Fruit fly (Drosophila melanogaster) whole organism, embryonic: ENCODE data around the gene CG34303.

ENCODE experiments used
- Atf3 ChIP-seq: fragments of 200-800 bp; sonication (Bioruptor generic); optimal IDR thresholded peaks from 3 replicates; lab custom pipeline; 2016; ENCODE audit warnings: missing biosample characterization, missing genetic modification characterization
- B-H1 ChIP-seq: fragments of 200-800 bp; sonication (Bioruptor generic); IDR thresholded peaks from 3 replicates; pipeline ENCODE4 v1.3.6; 2022; ENCODE audit warnings: missing biosample characterization, missing genetic modification characterization
- Bgb ChIP-seq: fragments of 200-800 bp; sonication (Bioruptor generic); IDR thresholded peaks from 2 replicates; pipeline ENCODE4 v1.3.6; 2022; ENCODE audit warnings: missing biosample characterization, missing genetic modification characterization; ENCODE audit not compliant: partially characterized antibody
- BtbVII ChIP-seq: fragments of 200-800 bp; sonication (Bioruptor generic); optimal IDR thresholded peaks from 3 replicates; lab custom pipeline; 2017; ENCODE audit warnings: missing biosample characterization, mild to moderate bottlenecking, missing genetic modification characterization
- C15 ChIP-seq: fragments of 200-800 bp; sonication (Bioruptor generic); IDR thresholded peaks from 3 replicates; pipeline ENCODE4 v1.3.6; 2022; ENCODE audit warnings: missing biosample characterization, missing genetic modification characterization
- CG10565 ChIP-seq: fragments of 200-800 bp; sonication (Bioruptor generic); optimal IDR thresholded peaks from 3 replicates; lab custom pipeline; 2016; ENCODE audit warnings: missing biosample characterization, mild to moderate bottlenecking, missing genetic modification characterization
- CG12219 ChIP-seq: fragments of 200-800 bp; sonication (Bioruptor generic); optimal IDR thresholded peaks from 3 replicates; lab custom pipeline; 2018; ENCODE audit warnings: missing biosample characterization, mild to moderate bottlenecking, missing genetic modification characterization
- CG13894 ChIP-seq: fragments of 200-800 bp; sonication (Bioruptor generic); optimal IDR thresholded peaks from 3 replicates; lab custom pipeline; 2018; ENCODE audit warnings: missing biosample characterization, mild to moderate bottlenecking, missing genetic modification characterization, moderate library complexity
- CG1529 ChIP-seq: fragments of 200-800 bp; sonication (Bioruptor generic); optimal IDR thresholded peaks from 3 replicates; lab custom pipeline; 2018; ENCODE audit warnings: missing biosample characterization, missing genetic modification characterization
- CG2116 ChIP-seq: fragments of 200-800 bp; sonication (Bioruptor generic); optimal IDR thresholded peaks from 3 replicates; lab custom pipeline; 2018; ENCODE audit warnings: missing biosample characterization, mild to moderate bottlenecking, missing genetic modification characterization
- CG2129 ChIP-seq: fragments of 200-800 bp; sonication (Bioruptor generic); IDR thresholded peaks from 2 replicates; pipeline ENCODE4 v1.3.6; 2022; ENCODE audit warnings: missing biosample characterization, missing genetic modification characterization; ENCODE audit not compliant: partially characterized antibody
- CG32767 ChIP-seq: fragments of 200-800 bp; sonication (Bioruptor generic); IDR thresholded peaks from 2 replicates; pipeline ENCODE4 v1.3.6; 2022; ENCODE audit warnings: missing biosample characterization, missing genetic modification characterization
- CG42726 ChIP-seq: fragments of 200-800 bp; sonication (Bioruptor generic); IDR thresholded peaks from 2 replicates; pipeline ENCODE4 v1.3.6; 2022; ENCODE audit warnings: missing biosample characterization, missing genetic modification characterization; ENCODE audit not compliant: partially characterized antibody
- CG6683 ChIP-seq: fragments of 200-800 bp; sonication (Bioruptor generic); optimal IDR thresholded peaks from 2 replicates; lab custom pipeline; 2017; ENCODE audit warnings: missing biosample characterization, mild to moderate bottlenecking, missing genetic modification characterization, missing genetic modification reagents
- CG7271 ChIP-seq: fragments of 200-800 bp; sonication (Bioruptor generic); optimal IDR thresholded peaks from 2 replicates; lab custom pipeline; 2018; ENCODE audit warnings: missing biosample characterization, mild to moderate bottlenecking, missing genetic modification characterization, moderate library complexity
- CG8924 ChIP-seq: fragments of 200-800 bp; optimal IDR thresholded peaks from 3 replicates; lab custom pipeline; 2019; ENCODE audit warnings: missing biosample characterization, mild to moderate bottlenecking, missing genetic modification characterization, moderate library complexity
- CTCF ChIP-seq: fragments of 200-800 bp; sonication (Bioruptor generic); optimal IDR thresholded peaks from 2 replicates; lab custom pipeline; 2017; ENCODE audit warnings: missing biosample characterization, mild to moderate bottlenecking, missing genetic modification characterization, moderate library complexity
- Dek ChIP-seq: fragments of 200-800 bp; sonication (Bioruptor generic); optimal IDR thresholded peaks from 3 replicates; lab custom pipeline; 2019; ENCODE audit warnings: missing biosample characterization, mild to moderate bottlenecking, missing genetic modification characterization, moderate library complexity
- Ets65A ChIP-seq: fragments of 200-800 bp; sonication (Bioruptor generic); peaks from one replicate; lab custom pipeline; 2016; ENCODE audit warnings: missing biosample characterization, missing genetic modification characterization
- HLHmδ ChIP-seq: fragments of 200-800 bp; sonication (Bioruptor generic); optimal IDR thresholded peaks from 2 replicates; lab custom pipeline; 2018; ENCODE audit warnings: missing biosample characterization, mild to moderate bottlenecking, missing genetic modification characterization, moderate library complexity
- Hand ChIP-seq: fragments of 200-800 bp; sonication (Bioruptor generic); optimal IDR thresholded peaks from 2 replicates; lab custom pipeline; 2017; ENCODE audit warnings: mild to moderate bottlenecking, missing biosample characterization, missing genetic modification reagents, missing genetic modification characterization
- HmgD ChIP-seq: fragments of 200-800 bp; sonication (Bioruptor generic); optimal IDR thresholded peaks from 3 replicates; lab custom pipeline; 2016; ENCODE audit warnings: missing biosample characterization, missing genetic modification characterization
- MBD-R2 ChIP-seq: fragments of 200-800 bp; sonication (Bioruptor generic); IDR thresholded peaks from 2 replicates; pipeline ENCODE4 v1.3.6; 2022; ENCODE audit warnings: missing biosample characterization, missing genetic modification characterization
- MESR4 ChIP-seq: fragments of 200-800 bp; sonication (Bioruptor generic); optimal IDR thresholded peaks from 2 replicates; lab custom pipeline; 2018; ENCODE audit warnings: missing biosample characterization, mild to moderate bottlenecking, missing genetic modification characterization, moderate library complexity
- Myb ChIP-seq: fragments of 200-800 bp; sonication (Bioruptor generic); optimal IDR thresholded peaks from 2 replicates; lab custom pipeline; 2016; ENCODE audit warnings: missing biosample characterization, missing genetic modification characterization
- Sry-β ChIP-seq: fragments of 200-800 bp; sonication (Bioruptor generic); optimal IDR thresholded peaks from 2 replicates; lab custom pipeline; 2018; ENCODE audit warnings: missing biosample characterization, mild to moderate bottlenecking, missing genetic modification characterization, moderate library complexity
- Sry-δ ChIP-seq: fragments of 200-800 bp; sonication (Bioruptor generic); optimal IDR thresholded peaks from 2 replicates; lab custom pipeline; 2016; ENCODE audit warnings: missing biosample characterization, missing genetic modification characterization
- Xrp1 ChIP-seq: fragments of 200-800 bp; sonication (Bioruptor generic); IDR thresholded peaks from 2 replicates; pipeline ENCODE4 v1.3.6; 2022; ENCODE audit warnings: missing biosample characterization, missing genetic modification characterization
- ash1 ChIP-seq: fragments of 200-800 bp; sonication (Bioruptor generic); optimal IDR thresholded peaks from 2 replicates; lab custom pipeline; 2018; ENCODE audit warnings: missing biosample characterization, mild to moderate bottlenecking, missing genetic modification characterization
- az2 ChIP-seq: fragments of 200-800 bp; sonication (Bioruptor generic); optimal IDR thresholded peaks from 3 replicates; lab custom pipeline; 2016; ENCODE audit warnings: missing biosample characterization, missing genetic modification characterization
- bab2 ChIP-seq: fragments of 200-800 bp; sonication (Bioruptor generic); optimal IDR thresholded peaks from 2 replicates; lab custom pipeline; 2016; ENCODE audit warnings: missing biosample characterization, missing genetic modification characterization
- bcd ChIP-seq: fragments of 200-800 bp; sonication (Bioruptor generic); optimal IDR thresholded peaks from 2 replicates; lab custom pipeline; 2017; ENCODE audit warnings: missing biosample characterization, mild to moderate bottlenecking, missing genetic modification characterization
- disco-r ChIP-seq: fragments of 200-800 bp; sonication (Bioruptor generic); optimal IDR thresholded peaks from 2 replicates; lab custom pipeline; 2016; ENCODE audit warnings: missing biosample characterization, missing genetic modification characterization
- dpn ChIP-seq, 2 experiments: fragments of 200-800 bp; sonication (Bioruptor generic); optimal IDR thresholded peaks; 3 replicates each; lab custom pipeline; 2016; ENCODE audit warnings: missing biosample characterization in 2 of 2, missing genetic modification characterization in 2 of 2
- gcm2 ChIP-seq: fragments of 200-800 bp; sonication (Bioruptor generic); optimal IDR thresholded peaks from 2 replicates; lab custom pipeline; 2016; ENCODE audit warnings: missing biosample characterization, missing genetic modification characterization
- gfzf ChIP-seq: fragments of 200-800 bp; sonication (Bioruptor generic); optimal IDR thresholded peaks from 2 replicates; lab custom pipeline; 2016; ENCODE audit warnings: missing biosample characterization, mild to moderate bottlenecking, missing genetic modification characterization, moderate library complexity
- h ChIP-seq: fragments of >200 bp; optimal IDR thresholded peaks from 2 replicates; lab custom pipeline; 2017
- lola ChIP-seq, 3 experiments: fragments of >200 bp in 2 of 3; fragments of 200-800 bp in 1 of 3; sonication (Bioruptor generic) in 1 of 3; optimal IDR thresholded peaks; 2 replicates each; lab custom pipeline; 2017 to 2019; ENCODE audit warnings: missing biosample characterization in 3 of 3, missing genetic modification characterization in 3 of 3, mild to moderate bottlenecking in 1 of 3, moderate library complexity in 1 of 3
- mld ChIP-seq: fragments of 200-800 bp; sonication (Bioruptor generic); IDR thresholded peaks from 3 replicates; pipeline ENCODE4 v1.3.6; 2022; ENCODE audit warnings: missing biosample characterization, missing genetic modification characterization; ENCODE audit not compliant: partially characterized antibody
- pfk ChIP-seq: fragments of 200-800 bp; sonication (Bioruptor generic); optimal IDR thresholded peaks from 2 replicates; lab custom pipeline; 2018; ENCODE audit warnings: missing biosample characterization, mild to moderate bottlenecking, missing genetic modification characterization, moderate library complexity
- pros ChIP-seq: fragments of 200-800 bp; sonication (Bioruptor generic); optimal IDR thresholded peaks from 3 replicates; lab custom pipeline; 2019; ENCODE audit warnings: missing biosample characterization, mild to moderate bottlenecking, missing genetic modification characterization, moderate library complexity
- psq ChIP-seq: fragments of 200-800 bp; sonication (Bioruptor generic); optimal IDR thresholded peaks from 2 replicates; lab custom pipeline; 2017; ENCODE audit warnings: missing biosample characterization, missing genetic modification characterization
- sc ChIP-seq, 3 experiments: fragments of >200 bp in 2 of 3; fragments of 200-800 bp in 1 of 3; sonication (Bioruptor generic) in 1 of 3; optimal IDR thresholded peaks; 2 replicates in 2 of 3; 3 replicates in 1 of 3; lab custom pipeline; 2017; ENCODE audit warnings: mild to moderate bottlenecking in 1 of 3, missing biosample characterization in 1 of 3, missing genetic modification characterization in 1 of 3, missing genetic modification reagents in 1 of 3
- sd ChIP-seq: fragments of 200-800 bp; sonication (Bioruptor generic); optimal IDR thresholded peaks from 3 replicates; lab custom pipeline; 2018; ENCODE audit warnings: missing biosample characterization, mild to moderate bottlenecking, missing genetic modification characterization, moderate library complexity
- sisA ChIP-seq: fragments of 200-800 bp; sonication (Bioruptor generic); IDR thresholded peaks from 2 replicates; pipeline ENCODE4 v1.3.6; 2022; ENCODE audit warnings: missing biosample characterization, missing genetic modification characterization
- slp2 ChIP-seq: fragments of 200-800 bp; sonication (Bioruptor generic); optimal IDR thresholded peaks from 2 replicates; lab custom pipeline; 2016; ENCODE audit warnings: missing biosample characterization, missing genetic modification characterization
- sqz ChIP-seq: fragments of 200-800 bp; sonication (Bioruptor generic); optimal IDR thresholded peaks from 3 replicates; lab custom pipeline; 2018; ENCODE audit warnings: missing biosample characterization, mild to moderate bottlenecking, missing genetic modification characterization
- sr ChIP-seq: fragments of 200-800 bp; sonication (Bioruptor generic); IDR thresholded peaks from 3 replicates; pipeline ENCODE4 v1.3.6; 2022; ENCODE audit warnings: missing biosample characterization, missing genetic modification characterization
- toy ChIP-seq: fragments of 200-800 bp; sonication (Bioruptor generic); IDR thresholded peaks from 2 replicates; pipeline ENCODE4 v1.3.6; 2022; ENCODE audit warnings: missing biosample characterization, missing genetic modification characterization
- vfl ChIP-seq: fragments of 200-800 bp; sonication (Bioruptor generic); optimal IDR thresholded peaks from 2 replicates; lab custom pipeline; 2016; ENCODE audit warnings: missing biosample characterization, missing genetic modification characterization
- vnd ChIP-seq: fragments of 200-800 bp; sonication (Bioruptor generic); IDR thresholded peaks from 3 replicates; pipeline ENCODE4 v1.3.6; 2022; ENCODE audit warnings: missing biosample characterization, missing genetic modification characterization; ENCODE audit not compliant: partially characterized antibody

Gene CG34303

dm6 chr3R:10161163-10161562 lies 9.5 kb upstream of the CG34303 start, which contains the start of gene CG6254 (continued):
- TF ChIP-seq Myb = peak; percentile 93
- no peak for TF ChIP-seq CG42726 (GFP tag; lab: Robert Waterston, UW)
- no peak for TF ChIP-seq sr (GFP tag; lab: Robert Waterston, UW)
- TF ChIP-seq gcm2 = no peak
- TF ChIP-seq HLHmδ (GFP tag; lab: Kevin White, UChicago) = no peak
- no peak for TF ChIP-seq h (lab: Kevin White, UChicago)
- TF ChIP-seq CG2116 (GFP tag; lab: Kevin White, UChicago) = peak; percentile 54
- no peak for TF ChIP-seq Hand
- TF ChIP-seq disco-r (GFP tag; lab: Kevin White, UChicago) = no peak
- no peak for TF ChIP-seq CG1529 (GFP tag; lab: Kevin White, UChicago)
- no peak for TF ChIP-seq CG8924 (tag; lab: Kevin White, UChicago)
- TF ChIP-seq CG6683 (GFP tag; lab: Kevin White, UChicago) = no peak
- no peak for TF ChIP-seq mld (GFP tag; lab: Robert Waterston, UW)
- no peak for TF ChIP-seq CG10565 (GFP tag; lab: Kevin White, UChicago)
- TF ChIP-seq Ets65A (GFP tag; lab: Kevin White, UChicago) = peak; percentile 91
- peak; percentile 57 for TF ChIP-seq MESR4 (GFP tag; lab: Kevin White, UChicago)
- peak; percentile 1 for TF ChIP-seq bab2 (GFP tag; lab: Kevin White, UChicago)
- no peak; the same call in 2 of the 3 replicates for TF ChIP-seq B-H1 (GFP tag; lab: Robert Waterston, UW)
- no peak for TF ChIP-seq bcd
- no peak for TF ChIP-seq pros (GFP tag; lab: Kevin White, UChicago)
- TF ChIP-seq BtbVII (GFP tag; lab: Kevin White, UChicago) = no peak
- TF ChIP-seq slp2 (GFP tag; lab: Kevin White, UChicago) = no peak
- no peak for TF ChIP-seq ash1
- no peak for TF ChIP-seq Xrp1
- TF ChIP-seq lola (GFP tag; optimal IDR thresholded peaks at IDR 0.05; lab: Kevin White, UChicago) = no peak
- TF ChIP-seq C15 = no peak
- no peak for TF ChIP-seq CG13894
- TF ChIP-seq MBD-R2 = peak; percentile 99
- TF ChIP-seq Bgb (GFP tag; lab: Robert Waterston, UW) = peak; percentile 66
- no peak for TF ChIP-seq sd (tag; lab: Kevin White, UChicago)
- peak; percentile 28 for TF ChIP-seq gfzf (GFP tag; lab: Kevin White, UChicago)
- no peak for TF ChIP-seq CG32767 (GFP tag; lab: Robert Waterston, UW)
- TF ChIP-seq sqz (GFP tag; lab: Kevin White, UChicago) = no peak
- TF ChIP-seq HmgD (GFP tag; lab: Kevin White, UChicago) = peak; percentile 69
- TF ChIP-seq sisA (GFP tag; lab: Robert Waterston, UW) = 0 out of 2 replicates have a peak, but pooled peaks have one; percentile 18
- no peak for TF ChIP-seq Atf3 (GFP tag; lab: Kevin White, UChicago)
- no peak for TF ChIP-seq pfk (GFP tag; lab: Kevin White, UChicago)
- TF ChIP-seq Dek = no peak
- TF ChIP-seq vnd (GFP tag; lab: Robert Waterston, UW) = peak; percentile 28; the same call in 1 of the 3 replicates
- peak; percentile 45 for TF ChIP-seq az2 (GFP tag; lab: Kevin White, UChicago)
- no peak for TF ChIP-seq psq (GFP tag; lab: Kevin White, UChicago)
- TF ChIP-seq CG12219 (GFP tag; lab: Kevin White, UChicago) = no peak
- no peak for TF ChIP-seq CG2129 (GFP tag; lab: Robert Waterston, UW)
- no peak for TF ChIP-seq sc (optimal IDR thresholded peaks at IDR 0.05; lab: Kevin White, UChicago)
- TF ChIP-seq sc (GFP tag; optimal IDR thresholded peaks at IDR 0.05; lab: Kevin White, UChicago) = no peak
- peak in 1 of 2 experiments; percentile 47 for TF ChIP-seq dpn (GFP tag; optimal IDR thresholded peaks at IDR 0.05; lab: Kevin White, UChicago)
- peak; percentile 39 for TF ChIP-seq Sry-β (GFP tag; lab: Kevin White, UChicago)
- no peak for TF ChIP-seq CG7271
- no peak for TF ChIP-seq toy (GFP tag; lab: Robert Waterston, UW)
- TF ChIP-seq vfl (GFP tag; lab: Kevin White, UChicago) = peak; percentile 25
- TF ChIP-seq Sry-δ (GFP tag; lab: Kevin White, UChicago) = peak; percentile 34
- no peak for TF ChIP-seq CTCF (GFP tag; lab: Kevin White, UChicago)
